Fruit fly (Drosophila melanogaster): ENCODE measurements around the gene Sec10.

Gene Sec10

dm6 chr3R:24143779-24144178 is 9.1 kb downstream of the Sec10 start (continued):
- TF ChIP-seq CG8319 (GFP tag; optimal IDR thresholded peaks at IDR 0.05), result no peak
- TF ChIP-seq Smox (GFP tag; optimal IDR thresholded peaks at IDR 0.05), result peak; percentile 34
- peak; percentile 50 for TF ChIP-seq achi (GFP tag; optimal IDR thresholded peaks at IDR 0.05)
- TF ChIP-seq Hr39 (GFP tag; optimal IDR thresholded peaks at IDR 0.05), result peak; percentile 41
- peak; percentile 53 for TF ChIP-seq CG4318 (GFP tag; optimal IDR thresholded peaks at IDR 0.05)
- peak; percentile 43 for TF ChIP-seq Met (GFP tag; optimal IDR thresholded peaks at IDR 0.05)
- TF ChIP-seq CG11762 (GFP tag; optimal IDR thresholded peaks at IDR 0.05; ENCODE audit: insufficient read depth), result peak; percentile 22
- peak; percentile 69 for TF ChIP-seq CG3032 (tag; optimal IDR thresholded peaks at IDR 0.05)
- TF ChIP-seq CG10669 (GFP tag; optimal IDR thresholded peaks at IDR 0.05), result peak; percentile 46
- peak; percentile 36 to 52 for TF ChIP-seq ss (GFP tag; optimal IDR thresholded peaks at IDR 0.05)
- TF ChIP-seq CG6163 (GFP tag; IDR thresholded peaks at IDR 0.05), result 0 out of 3 replicates have a peak, but pooled peaks have one; percentile 22
- peak; percentile 60 for TF ChIP-seq CG3919 (GFP tag; optimal IDR thresholded peaks at IDR 0.05)
- peak; percentile 57 for TF ChIP-seq OdsH (GFP tag; optimal IDR thresholded peaks at IDR 0.05)
- TF ChIP-seq CG16779 (tag; optimal IDR thresholded peaks at IDR 0.05), result no peak
- peak; percentile 31 for TF ChIP-seq dac (GFP tag; optimal IDR thresholded peaks at IDR 0.05)
- peak; percentile 67 for TF ChIP-seq spab (GFP tag; optimal IDR thresholded peaks at IDR 0.05)
- peak; percentile 49 for TF ChIP-seq pdm3 (GFP tag; optimal IDR thresholded peaks at IDR 0.05)
- peak; percentile 90 for TF ChIP-seq Eip78C (GFP tag)
- TF ChIP-seq lz (GFP tag; optimal IDR thresholded peaks at IDR 0.05), result peak; percentile 51

- TF ChIP-seq Eip75B (GFP tag; optimal IDR thresholded peaks at IDR 0.05) (peak; percentile 78), fkh (GFP tag; optimal IDR thresholded peaks at IDR 0.05) (no peak), net (GFP tag; optimal IDR thresholded peaks at IDR 0.05) (peak; percentile 60), CG15336 (GFP tag; IDR thresholded peaks at IDR 0.05) (peak; percentile 75), ss (GFP tag; optimal IDR thresholded peaks at IDR 0.05) (peak; percentile 72 to 95), Lpt (GFP tag; optimal IDR thresholded peaks at IDR 0.05) (peak; percentile 34), CG16779 (tag; optimal IDR thresholded peaks at IDR 0.05) (peak; percentile 42), fd85E (GFP tag; optimal IDR thresholded peaks at IDR 0.05) (no peak), dsx (GFP tag; optimal IDR thresholded peaks at IDR 0.05; ENCODE audit: poor library complexity, severe bottlenecking) (peak; percentile 60), Blimp-1 (GFP tag; optimal IDR thresholded peaks at IDR 0.05) (no peak), CG6854 (GFP tag; optimal IDR thresholded peaks at IDR 0.05) (no peak), Sox15 (GFP tag; optimal IDR thresholded peaks at IDR 0.05) (no peak), Hr38 (GFP tag; optimal IDR thresholded peaks at IDR 0.05) (no peak), spab (GFP tag; optimal IDR thresholded peaks at IDR 0.05) (peak; percentile 70), lz (GFP tag; optimal IDR thresholded peaks at IDR 0.05) (peak; percentile 63), Eip78C (GFP tag) (peak; percentile 93), salr (GFP tag; optimal IDR thresholded peaks at IDR 0.05) (peak; percentile 36 to 79), CG4318 (GFP tag; optimal IDR thresholded peaks at IDR 0.05) (peak; percentile 81), pdm3 (GFP tag; optimal IDR thresholded peaks at IDR 0.05) (peak; percentile 69), Ets96B (tag; optimal IDR thresholded peaks at IDR 0.05) (peak; percentile 75), CG6163 (GFP tag; IDR thresholded peaks at IDR 0.05) (peak; percentile 56; the same call in 2 of the 3 replicates), eg (GFP tag; IDR thresholded peaks at IDR 0.05) (peak; percentile 69), CG3919 (GFP tag; optimal IDR thresholded peaks at IDR 0.05) (peak; percentile 77), OdsH (GFP tag; optimal IDR thresholded peaks at IDR 0.05) (peak; percentile 68), CG32006 (GFP tag; optimal IDR thresholded peaks at IDR 0.05) (peak; percentile 89), CG34406 (GFP tag; optimal IDR thresholded peaks at IDR 0.05) (peak; percentile 3), acj6 (GFP tag; optimal IDR thresholded peaks at IDR 0.05) (peak; percentile 67), Ets21C (GFP tag; optimal IDR thresholded peaks at IDR 0.05) (peak; percentile 11), topi (GFP tag; optimal IDR thresholded peaks at IDR 0.05) (peak; percentile 55), Hr4 (GFP tag; optimal IDR thresholded peaks at IDR 0.05) (peak; percentile 82), CG11762 (GFP tag; optimal IDR thresholded peaks at IDR 0.05; ENCODE audit: insufficient read depth) (peak; percentile 58), CG6792 (GFP tag; optimal IDR thresholded peaks at IDR 0.05) (peak; percentile 31), esn (GFP tag; optimal IDR thresholded peaks at IDR 0.05) (peak; percentile 68), cyc (GFP tag; optimal IDR thresholded peaks at IDR 0.05) (peak; percentile 48), CG7368 (GFP tag; optimal IDR thresholded peaks at IDR 0.05) (peak; percentile 31), CG8119 (GFP tag; IDR thresholded peaks at IDR 0.05) (peak; percentile 81), fd59A (GFP tag; optimal IDR thresholded peaks at IDR 0.05) (peak; percentile 80), CG8319 (GFP tag; optimal IDR thresholded peaks at IDR 0.05) (no peak), CG3032 (tag; optimal IDR thresholded peaks at IDR 0.05) (peak; percentile 76), Eip93F (GFP tag; optimal IDR thresholded peaks at IDR 0.05) (no peak), CG6808 (GFP tag; optimal IDR thresholded peaks at IDR 0.05) (peak; percentile 80), svp (GFP tag) (peak; percentile 80)
Observed at dm6 chr3R:24144542-24144941, 9.9 kb downstream of the Sec10 start.
